Fruit fly (Drosophila melanogaster) whole organism, embryonic: ENCODE results near the gene CG6431.

Experiments
- B-H1 ChIP-seq: fragments of 200-800 bp; sonication (Bioruptor generic); IDR thresholded peaks from 3 replicates; pipeline ENCODE4 v1.3.6; 2022; ENCODE audit warnings: missing biosample characterization, missing genetic modification characterization
- BtbVII ChIP-seq: fragments of 200-800 bp; sonication (Bioruptor generic); optimal IDR thresholded peaks from 3 replicates; lab custom pipeline; 2017; ENCODE audit warnings: missing biosample characterization, mild to moderate bottlenecking, missing genetic modification characterization
- CG10209 ChIP-seq: fragments of 200-800 bp; sonication (Bioruptor generic); optimal IDR thresholded peaks from 3 replicates; lab custom pipeline; 2017; ENCODE audit warnings: missing biosample characterization, mild to moderate bottlenecking, missing genetic modification characterization, missing genetic modification reagents
- CG10321 ChIP-seq: fragments of 200-800 bp; sonication (Bioruptor generic); IDR thresholded peaks from 2 replicates; pipeline ENCODE4 v1.3.6; 2022; ENCODE audit warnings: missing biosample characterization, missing genetic modification characterization
- CG10979 ChIP-seq: fragments of 200-800 bp; sonication (Bioruptor generic); optimal IDR thresholded peaks from 2 replicates; lab custom pipeline; 2018; ENCODE audit warnings: missing biosample characterization, mild to moderate bottlenecking, missing genetic modification characterization, moderate library complexity
- CG12155 ChIP-seq: fragments of 200-800 bp; sonication (Bioruptor generic); optimal IDR thresholded peaks from 3 replicates; lab custom pipeline; 2016; ENCODE audit warnings: missing biosample characterization, missing genetic modification characterization
- CG17361 ChIP-seq: fragments of 200-800 bp; sonication (Bioruptor generic); IDR thresholded peaks from 3 replicates; pipeline ENCODE4 v1.3.6; 2022; ENCODE audit warnings: missing biosample characterization, missing genetic modification characterization
- CG1792 ChIP-seq: fragments of 200-800 bp; sonication (Bioruptor generic); optimal IDR thresholded peaks from 2 replicates; lab custom pipeline; 2016; ENCODE audit warnings: missing biosample characterization, missing genetic modification characterization
- CG18476 ChIP-seq: fragments of 200-800 bp; sonication (Bioruptor generic); optimal IDR thresholded peaks from 2 replicates; lab custom pipeline; 2016; ENCODE audit warnings: missing biosample characterization, mild to moderate bottlenecking, missing genetic modification characterization
- CG2202 ChIP-seq: fragments of 200-800 bp; sonication (Bioruptor generic); optimal IDR thresholded peaks from 2 replicates; lab custom pipeline; 2018; ENCODE audit warnings: missing biosample characterization, mild to moderate bottlenecking, missing genetic modification characterization
- CG30431 ChIP-seq: fragments of 200-800 bp; sonication (Bioruptor generic); optimal IDR thresholded peaks from 2 replicates; lab custom pipeline; 2017; ENCODE audit warnings: missing biosample characterization, missing genetic modification characterization
- CG34422 ChIP-seq: fragments of 200-800 bp; sonication (Bioruptor generic); IDR thresholded peaks from 3 replicates; pipeline ENCODE4 v1.3.6; 2022; ENCODE audit warnings: missing biosample characterization, missing genetic modification characterization
- CG3838 ChIP-seq: fragments of 200-800 bp; sonication (Bioruptor generic); optimal IDR thresholded peaks from 3 replicates; lab custom pipeline; 2016; ENCODE audit warnings: missing biosample characterization, missing genetic modification characterization
- CG43689 ChIP-seq: fragments of 200-800 bp; sonication (Bioruptor generic); IDR thresholded peaks from 2 replicates; pipeline ENCODE4 v1.3.6; 2022; ENCODE audit warnings: missing biosample characterization, missing genetic modification characterization
- CG4424 ChIP-seq: fragments of 200-800 bp; sonication (Bioruptor generic); optimal IDR thresholded peaks from 3 replicates; lab custom pipeline; 2016; ENCODE audit warnings: missing biosample characterization, missing genetic modification characterization
- CG4707 ChIP-seq: fragments of 200-800 bp; sonication (Bioruptor generic); optimal IDR thresholded peaks from 2 replicates; lab custom pipeline; 2018; ENCODE audit warnings: missing biosample characterization, mild to moderate bottlenecking, missing genetic modification characterization, moderate library complexity
- Chrac-16 ChIP-seq: fragments of 200-800 bp; sonication (Bioruptor generic); optimal IDR thresholded peaks from 3 replicates; lab custom pipeline; 2016; ENCODE audit warnings: missing biosample characterization, missing genetic modification characterization
- Drgx ChIP-seq: fragments of 200-800 bp; sonication (Bioruptor generic); IDR thresholded peaks from 2 replicates; pipeline ENCODE4 v1.3.6; 2022; ENCODE audit warnings: missing biosample characterization, missing genetic modification characterization
- Eip74EF ChIP-seq, 2 experiments: fragments of 200-800 bp in 1 of 2; fragments of >200 bp in 1 of 2; sonication (Bioruptor generic) in 1 of 2; optimal IDR thresholded peaks; 2 replicates each; lab custom pipeline; 2017 to 2019; ENCODE audit warnings: missing biosample characterization in 2 of 2, missing genetic modification characterization in 2 of 2, mild to moderate bottlenecking in 1 of 2, moderate library complexity in 1 of 2
- Fer1 ChIP-seq: fragments of 200-800 bp; sonication (Bioruptor generic); optimal IDR thresholded peaks from 2 replicates; lab custom pipeline; 2017; ENCODE audit warnings: missing biosample characterization, mild to moderate bottlenecking, missing genetic modification characterization
- HHEX ChIP-seq: fragments of 200-800 bp; sonication (Bioruptor generic); optimal IDR thresholded peaks from 3 replicates; lab custom pipeline; 2017; ENCODE audit warnings: missing biosample characterization, mild to moderate bottlenecking, missing genetic modification characterization, missing genetic modification reagents
- Hr3 ChIP-seq: fragments of 200-800 bp; sonication (Bioruptor generic); optimal IDR thresholded peaks from 3 replicates; lab custom pipeline; 2016; ENCODE audit warnings: missing biosample characterization, missing genetic modification characterization
- Hr39 ChIP-seq: fragments of >200 bp; optimal IDR thresholded peaks from 2 replicates; lab custom pipeline; 2017
- Mes4 ChIP-seq: fragments of 200-800 bp; sonication (Bioruptor generic); optimal IDR thresholded peaks from 2 replicates; lab custom pipeline; 2016; ENCODE audit warnings: missing biosample characterization, missing genetic modification characterization
- Mrtf ChIP-seq: fragments of 200-800 bp; sonication (Bioruptor generic); IDR thresholded peaks from 3 replicates; pipeline ENCODE4 v1.3.6; 2022; ENCODE audit warnings: missing biosample characterization, missing genetic modification characterization
- Poxn ChIP-seq: fragments of 200-800 bp; sonication (Bioruptor generic); IDR thresholded peaks from 2 replicates; pipeline ENCODE4 v1.3.6; 2022; ENCODE audit warnings: missing biosample characterization, missing genetic modification characterization
- Rfx ChIP-seq: fragments of 200-800 bp; sonication (Bioruptor generic); IDR thresholded peaks from 2 replicates; pipeline ENCODE4 v1.3.6; 2022; ENCODE audit warnings: missing biosample characterization, missing genetic modification characterization
- Rx ChIP-seq: fragments of 200-800 bp; sonication (Bioruptor generic); IDR thresholded peaks from 2 replicates; pipeline ENCODE4 v1.3.6; 2022; ENCODE audit warnings: missing biosample characterization, missing genetic modification characterization
- Sry-δ ChIP-seq: fragments of 200-800 bp; sonication (Bioruptor generic); optimal IDR thresholded peaks from 2 replicates; lab custom pipeline; 2016; ENCODE audit warnings: missing biosample characterization, missing genetic modification characterization
- Trl ChIP-seq, 3 experiments: fragments of >200 bp in 2 of 3; fragments of 200-800 bp in 1 of 3; sonication (Bioruptor generic) in 1 of 3; optimal IDR thresholded peaks; 2 replicates in 1 of 3; 3 replicates in 2 of 3; lab custom pipeline; 2016 to 2017; ENCODE audit warnings: missing biosample characterization in 1 of 3, missing genetic modification characterization in 1 of 3
- YL-1 ChIP-seq: fragments of 200-800 bp; sonication (Bioruptor generic); optimal IDR thresholded peaks from 3 replicates; lab custom pipeline; 2017; ENCODE audit warnings: missing biosample characterization, mild to moderate bottlenecking, missing genetic modification characterization
- ab ChIP-seq: fragments of 200-800 bp; sonication (Bioruptor generic); optimal IDR thresholded peaks from 2 replicates; lab custom pipeline; 2016; ENCODE audit warnings: missing biosample characterization, missing genetic modification characterization
- ash1 ChIP-seq: fragments of 200-800 bp; sonication (Bioruptor generic); optimal IDR thresholded peaks from 2 replicates; lab custom pipeline; 2018; ENCODE audit warnings: missing biosample characterization, mild to moderate bottlenecking, missing genetic modification characterization
- da ChIP-seq: fragments of 200-800 bp; sonication (Bioruptor generic); optimal IDR thresholded peaks from 2 replicates; lab custom pipeline; 2016; ENCODE audit warnings: missing biosample characterization, missing genetic modification characterization
- danr ChIP-seq: fragments of 200-800 bp; sonication (Bioruptor generic); IDR thresholded peaks from 2 replicates; pipeline ENCODE4 v1.3.6; 2022; ENCODE audit warnings: missing biosample characterization, missing genetic modification characterization
- dpn ChIP-seq, 2 experiments: fragments of 200-800 bp; sonication (Bioruptor generic); optimal IDR thresholded peaks; 3 replicates each; lab custom pipeline; 2016; ENCODE audit warnings: missing biosample characterization in 2 of 2, missing genetic modification characterization in 2 of 2
- ewg ChIP-seq: fragments of 200-800 bp; sonication (Bioruptor generic); optimal IDR thresholded peaks from 3 replicates; lab custom pipeline; 2017; ENCODE audit warnings: mild to moderate bottlenecking, missing biosample characterization, missing genetic modification reagents, missing genetic modification characterization
- fru ChIP-seq: fragments of >200 bp; optimal IDR thresholded peaks from 2 replicates; lab custom pipeline; 2017
- gcm ChIP-seq: fragments of 200-800 bp; sonication (Bioruptor generic); optimal IDR thresholded peaks from 2 replicates; lab custom pipeline; 2019; ENCODE audit warnings: missing biosample characterization, mild to moderate bottlenecking, missing genetic modification characterization, moderate library complexity
- hbn ChIP-seq: fragments of 200-800 bp; sonication (Bioruptor generic); IDR thresholded peaks from 2 replicates; pipeline ENCODE4 v1.3.6; 2022; ENCODE audit warnings: missing biosample characterization, missing genetic modification characterization; ENCODE audit not compliant: partially characterized antibody
- kah ChIP-seq: fragments of 200-800 bp; sonication (Bioruptor generic); optimal IDR thresholded peaks from 2 replicates; lab custom pipeline; 2018; ENCODE audit warnings: missing biosample characterization, mild to moderate bottlenecking, missing genetic modification characterization
- nmo ChIP-seq: fragments of 200-800 bp; sonication (Bioruptor generic); optimal IDR thresholded peaks from 2 replicates; lab custom pipeline; 2018; ENCODE audit warnings: missing biosample characterization, mild to moderate bottlenecking, missing genetic modification characterization, moderate library complexity
- pnt ChIP-seq: fragments of 200-800 bp; sonication (Bioruptor generic); optimal IDR thresholded peaks from 3 replicates; lab custom pipeline; 2016; ENCODE audit warnings: missing biosample characterization, missing genetic modification characterization
- rib ChIP-seq: fragments of 200-800 bp; sonication (Bioruptor generic); IDR thresholded peaks from 2 replicates; pipeline ENCODE4 v1.3.6; 2022; ENCODE audit warnings: missing biosample characterization, missing genetic modification characterization
- scrt ChIP-seq: fragments of 200-800 bp; sonication (Bioruptor generic); optimal IDR thresholded peaks from 2 replicates; lab custom pipeline; 2018; ENCODE audit warnings: missing biosample characterization, mild to moderate bottlenecking, missing genetic modification characterization, moderate library complexity
- sens ChIP-seq: fragments of 200-800 bp; sonication (Bioruptor generic); peaks from one replicate; lab custom pipeline; 2016; ENCODE audit warnings: missing biosample characterization, missing genetic modification characterization
- slbo ChIP-seq: fragments of 200-800 bp; sonication (Bioruptor generic); IDR thresholded peaks from 2 replicates; pipeline ENCODE4 v1.3.6; 2022; ENCODE audit warnings: missing biosample characterization, missing genetic modification characterization
- so ChIP-seq: fragments of 200-800 bp; sonication (Bioruptor generic); IDR thresholded peaks from 3 replicates; pipeline ENCODE4 v1.3.6; 2022; ENCODE audit warnings: missing biosample characterization, missing genetic modification characterization
- sug ChIP-seq: fragments of 200-800 bp; optimal IDR thresholded peaks from 2 replicates; lab custom pipeline; 2019; ENCODE audit warnings: missing biosample characterization, mild to moderate bottlenecking, missing genetic modification characterization, moderate library complexity
- tup ChIP-seq: fragments of 200-800 bp; sonication (Bioruptor generic); optimal IDR thresholded peaks from 2 replicates; lab custom pipeline; 2016; ENCODE audit warnings: missing biosample characterization, mild to moderate bottlenecking, missing genetic modification characterization, moderate library complexity
- twi ChIP-seq: fragments of 200-800 bp; optimal IDR thresholded peaks from 2 replicates; lab custom pipeline; 2019; ENCODE audit warnings: missing biosample characterization, mild to moderate bottlenecking, missing genetic modification characterization, moderate library complexity
- tx ChIP-seq: fragments of 200-800 bp; sonication (Bioruptor generic); optimal IDR thresholded peaks from 2 replicates; lab custom pipeline; 2016; ENCODE audit warnings: missing biosample characterization, missing genetic modification characterization
- zfh2 ChIP-seq: fragments of 200-800 bp; sonication (Bioruptor generic); optimal IDR thresholded peaks from 2 replicates; lab custom pipeline; 2016; ENCODE audit warnings: missing biosample characterization, missing genetic modification characterization

The CG6431 gene

DNA sequence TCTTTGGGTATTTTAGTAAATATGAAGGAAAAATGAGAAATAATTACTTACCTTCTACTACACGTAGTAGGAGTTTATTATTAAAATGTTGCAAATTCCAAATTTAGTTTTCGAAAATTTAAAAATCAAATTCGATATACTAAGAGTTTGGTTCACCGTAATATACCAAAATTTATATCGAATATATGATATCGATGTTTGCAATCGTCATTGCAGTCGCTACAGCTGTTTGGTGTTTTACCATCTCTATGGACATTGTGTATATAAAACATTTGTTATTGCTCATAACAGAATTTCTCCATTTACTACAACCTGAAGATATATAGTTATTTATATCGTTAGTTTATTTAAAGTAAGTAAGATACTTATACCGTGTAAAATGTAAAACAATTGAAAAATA, 4.7 kb downstream of the CG6431 start, which contains the start of gene CG6443 (continued):
- TF ChIP-seq CG30431 (GFP tag; lab: Kevin White, UChicago) (no peak), da (no peak), Drgx (GFP tag; lab: Robert Waterston, UW) (no peak), CG34422 (GFP tag; lab: Robert Waterston, UW) (no peak), Hr39 (no peak), dpn (GFP tag; optimal IDR thresholded peaks at IDR 0.05; lab: Kevin White, UChicago) (no peak), Eip74EF (GFP tag; optimal IDR thresholded peaks at IDR 0.05; lab: Kevin White, UChicago) (no peak), HHEX (GFP tag; lab: Kevin White, UChicago) (no peak), zfh2 (GFP tag; lab: Kevin White, UChicago) (no peak), Trl (optimal IDR thresholded peaks at IDR 0.05; lab: Kevin White, UChicago) (no peak), Trl (GFP tag; optimal IDR thresholded peaks at IDR 0.05; lab: Kevin White, UChicago) (no peak), CG17361 (no peak), sug (tag; lab: Kevin White, UChicago) (no peak), nmo (GFP tag; lab: Kevin White, UChicago) (peak; percentile 37), Hr3 (GFP tag; lab: Kevin White, UChicago) (no peak), CG18476 (no peak), CG4424 (no peak), ewg (GFP tag; lab: Kevin White, UChicago) (no peak), tup (GFP tag; lab: Kevin White, UChicago) (no peak), CG10321 (GFP tag; lab: Robert Waterston, UW) (no peak), tx (GFP tag; lab: Kevin White, UChicago) (no peak), twi (no peak), ab (GFP tag; lab: Kevin White, UChicago) (no peak), CG1792 (no peak), hbn (GFP tag; lab: Robert Waterston, UW) (peak; percentile 80), CG3838 (GFP tag; lab: Kevin White, UChicago) (no peak), B-H1 (GFP tag; lab: Robert Waterston, UW) (no peak), Poxn (GFP tag; lab: Robert Waterston, UW) (no peak), Chrac-16 (GFP tag; lab: Kevin White, UChicago) (no peak), Rx (GFP tag; lab: Robert Waterston, UW) (no peak), danr (GFP tag; lab: Robert Waterston, UW) (no peak), rib (GFP tag; lab: Robert Waterston, UW) (no peak), BtbVII (GFP tag; lab: Kevin White, UChicago) (no peak), sens (GFP tag; lab: Kevin White, UChicago) (peak; percentile 63), scrt (GFP tag; lab: Kevin White, UChicago) (no peak), Rfx (GFP tag; lab: Robert Waterston, UW) (no peak), CG43689 (GFP tag; lab: Robert Waterston, UW) (no peak), pnt (GFP tag; lab: Kevin White, UChicago) (no peak), slbo (no peak), CG2202 (tag; lab: Kevin White, UChicago) (no peak), Mes4 (GFP tag; lab: Kevin White, UChicago) (no peak), Fer1 (GFP tag; lab: Kevin White, UChicago) (no peak), ash1 (GFP tag; lab: Kevin White, UChicago) (no peak), so (no peak), CG12155 (GFP tag; lab: Kevin White, UChicago) (no peak), Mrtf (GFP tag; lab: Robert Waterston, UW) (no peak), gcm (no peak), kah (GFP tag; lab: Kevin White, UChicago) (no peak), Sry-δ (GFP tag; lab: Kevin White, UChicago) (peak; percentile 90), YL-1 (GFP tag; lab: Kevin White, UChicago) (peak; percentile 3), fru (lab: Kevin White, UChicago) (no peak), CG10979 (tag; lab: Kevin White, UChicago) (no peak), CG10209 (no peak), CG4707 (GFP tag; lab: Kevin White, UChicago) (no peak)
